Worm (Caenorhabditis elegans): ENCODE measurements around the gene M163.5.

The M163.5 gene

DNA sequence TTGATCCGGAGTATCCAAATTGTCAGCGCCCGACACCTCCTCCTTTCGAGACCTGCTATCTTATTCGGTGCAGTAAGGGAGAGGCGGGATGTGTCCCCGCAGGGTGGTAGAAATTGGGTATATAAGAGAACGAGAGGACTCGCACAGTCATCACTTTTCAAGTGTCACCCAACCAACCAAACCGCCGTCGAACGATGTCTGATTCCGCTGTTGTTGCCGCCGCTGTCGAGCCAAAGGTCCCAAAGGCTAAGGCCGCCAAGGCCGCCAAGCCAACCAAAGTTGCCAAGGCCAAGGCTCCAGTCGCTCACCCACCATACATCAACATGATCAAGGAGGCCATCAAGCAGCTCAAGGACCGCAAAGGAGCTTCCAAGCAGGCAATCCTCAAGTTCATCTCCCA lies 16.1 kb downstream of the M163.5 start, which contains the start of gene his-24 (continued):
- TF ChIP-seq aly-2 (tag; optimal IDR thresholded peaks at IDR 0.05) (no peak), mab-5 (tag; optimal IDR thresholded peaks at IDR 0.05) (peak; percentile 50), ama-1 (optimal IDR thresholded peaks at IDR 0.05) (peak; percentile 26), dmd-4 (tag; optimal IDR thresholded peaks at IDR 0.05) (no peak), unc-39 (tag; optimal IDR thresholded peaks at IDR 0.05) (no peak), mdl-1 (tag; optimal IDR thresholded peaks at IDR 0.05) (peak in 1 of 2 experiments; percentile 32), sem-4 (tag; optimal IDR thresholded peaks at IDR 0.05) (peak; percentile 72), nhr-237 (tag; optimal IDR thresholded peaks at IDR 0.05) (no peak), C34F6.9 (tag; optimal IDR thresholded peaks at IDR 0.05) (peak; percentile 63), nhr-21 (tag; optimal IDR thresholded peaks at IDR 0.05) (peak; percentile 53), ZK546.5 (tag; optimal IDR thresholded peaks at IDR 0.05) (no peak), fos-1 (tag; optimal IDR thresholded peaks at IDR 0.05) (peak; percentile 93), sma-3 (GFP tag; optimal IDR thresholded peaks at IDR 0.05) (peak; percentile 60), lin-11 (tag; optimal IDR thresholded peaks at IDR 0.05) (peak; percentile 53), unc-55 (GFP tag; optimal IDR thresholded peaks at IDR 0.05) (peak; percentile 76), gmeb-1 (tag; optimal IDR thresholded peaks at IDR 0.05) (peak; percentile 55), ztf-1 (GFP tag; conservative IDR thresholded peaks at IDR 0.05) (no peak), elt-3 (tag; optimal IDR thresholded peaks at IDR 0.05) (no peak), nhr-77 (tag; optimal IDR thresholded peaks at IDR 0.05) (no peak), elt-1 (tag; optimal IDR thresholded peaks at IDR 0.05) (no peak), nhr-12 (tag; optimal IDR thresholded peaks at IDR 0.05) (no peak)

DNA sequence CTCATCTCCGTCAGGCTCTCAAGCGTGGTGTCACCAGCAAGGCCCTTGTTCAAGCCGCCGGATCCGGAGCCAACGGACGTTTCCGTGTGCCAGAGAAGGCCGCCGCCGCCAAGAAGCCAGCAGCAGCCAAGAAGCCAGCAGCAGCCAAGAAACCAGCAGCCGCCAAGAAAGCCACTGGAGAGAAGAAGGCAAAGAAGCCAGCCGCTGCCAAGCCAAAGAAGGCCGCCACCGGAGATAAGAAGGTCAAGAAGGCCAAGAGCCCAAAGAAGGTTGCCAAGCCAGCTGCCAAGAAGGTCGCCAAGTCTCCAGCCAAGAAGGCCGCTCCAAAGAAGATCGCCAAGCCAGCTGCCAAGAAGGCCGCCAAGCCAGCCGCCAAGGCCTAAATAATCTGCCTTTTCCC lies 16.6 kb downstream of the M163.5 start:
- TF ChIP-seq unc-62 (GFP tag; optimal IDR thresholded peaks at IDR 0.05) (no peak), nhr-21 (tag; optimal IDR thresholded peaks at IDR 0.05) (no peak), ztf-1 (GFP tag; conservative IDR thresholded peaks at IDR 0.05) (no peak), nhr-6 (tag; optimal IDR thresholded peaks at IDR 0.05) (no peak), nhr-23 (tag; optimal IDR thresholded peaks at IDR 0.05) (no peak), peb-1 (tag; optimal IDR thresholded peaks at IDR 0.05) (no peak), elt-3 (tag; optimal IDR thresholded peaks at IDR 0.05) (no peak), alr-1 (tag; optimal IDR thresholded peaks at IDR 0.05) (no peak), sem-4 (tag; optimal IDR thresholded peaks at IDR 0.05) (no peak), blmp-1 (tag; optimal IDR thresholded peaks at IDR 0.05; ENCODE audit: insufficient read depth) (no peak), aly-2 (tag; optimal IDR thresholded peaks at IDR 0.05) (no peak)

DNA sequence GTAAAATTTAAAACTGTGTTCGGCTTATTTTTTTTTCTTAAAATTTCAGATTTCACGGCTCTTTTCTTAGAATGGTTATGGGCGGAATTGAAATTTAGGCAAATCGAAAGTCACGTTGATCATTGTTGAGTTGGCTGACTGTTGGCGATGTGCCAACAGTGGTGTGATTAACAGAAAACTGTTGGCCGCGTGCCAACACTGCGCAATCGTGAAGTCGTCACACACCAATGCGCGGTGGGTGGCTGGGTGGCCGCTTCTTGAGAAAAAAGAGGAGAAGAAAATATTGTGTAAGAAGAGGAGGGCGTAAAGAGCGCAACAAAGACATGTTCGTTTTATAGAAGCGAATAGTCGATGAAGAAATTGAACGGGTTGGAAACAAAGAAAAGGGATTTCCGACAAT lies 17.3 kb downstream of the M163.5 start:
- TF ChIP-seq zag-1 (tag; optimal IDR thresholded peaks at IDR 0.05) (no peak), ztf-4 (tag; optimal IDR thresholded peaks at IDR 0.05) (no peak), ceh-16 (tag; optimal IDR thresholded peaks at IDR 0.05) (peak; percentile 61), nhr-25 (tag; optimal IDR thresholded peaks at IDR 0.05) (peak; percentile 64), nhr-12 (tag; optimal IDR thresholded peaks at IDR 0.05) (no peak)

DNA sequence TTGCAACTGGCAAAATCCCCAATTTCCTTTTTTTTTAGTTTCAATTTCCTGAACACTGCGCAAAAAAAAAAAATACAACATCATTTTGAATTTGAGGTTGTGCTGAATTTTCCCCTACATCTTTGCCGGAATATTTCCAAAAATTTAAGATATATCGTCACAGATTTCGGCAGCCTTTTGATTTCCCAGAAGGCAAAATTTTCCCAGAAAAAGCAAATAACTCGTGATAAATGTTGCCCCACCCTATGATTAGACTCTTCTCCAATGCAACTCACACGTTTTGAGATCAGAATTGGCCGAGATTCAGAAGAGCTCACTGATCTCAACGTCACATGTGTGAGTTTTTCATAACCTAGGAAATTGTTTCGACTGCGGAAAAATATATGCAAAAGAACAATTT lies 18.6 kb downstream of the M163.5 start:
- no peak for TF ChIP-seq lsy-2 (tag; optimal IDR thresholded peaks at IDR 0.05)
- no peak for TF ChIP-seq aly-2 (tag; optimal IDR thresholded peaks at IDR 0.05)
- TF ChIP-seq nhr-237 (tag; optimal IDR thresholded peaks at IDR 0.05) = no peak
- no peak for TF ChIP-seq elt-3 (tag; optimal IDR thresholded peaks at IDR 0.05)
- TF ChIP-seq nhr-129 (tag; optimal IDR thresholded peaks at IDR 0.05) = no peak
- TF ChIP-seq ceh-82 (tag; optimal IDR thresholded peaks at IDR 0.05) = no peak
- no peak for TF ChIP-seq sma-9 (GFP tag; optimal IDR thresholded peaks at IDR 0.05)
- no peak for TF ChIP-seq sma-9 (tag; optimal IDR thresholded peaks at IDR 0.05)
- TF ChIP-seq egl-27 (tag; optimal IDR thresholded peaks at IDR 0.05) = no peak
- no peak for TF ChIP-seq lin-11 (tag; optimal IDR thresholded peaks at IDR 0.05)
- TF ChIP-seq C34F6.9 (tag; optimal IDR thresholded peaks at IDR 0.05) = no peak
- no peak for TF ChIP-seq nhr-77 (tag; optimal IDR thresholded peaks at IDR 0.05)
- TF ChIP-seq lin-39 (tag; optimal IDR thresholded peaks at IDR 0.05) = no peak
- no peak for TF ChIP-seq nhr-23 (tag; optimal IDR thresholded peaks at IDR 0.05)
- TF ChIP-seq nhr-12 (tag; optimal IDR thresholded peaks at IDR 0.05) = no peak
- TF ChIP-seq unc-55 (GFP tag; optimal IDR thresholded peaks at IDR 0.05) = no peak
- no peak for TF ChIP-seq alr-1 (tag; optimal IDR thresholded peaks at IDR 0.05)
- TF ChIP-seq unc-62 (GFP tag; optimal IDR thresholded peaks at IDR 0.05) = no peak

All from whole organism, L2 larva.